Fruit fly (Drosophila melanogaster): ENCODE measurements around the gene CG45076.

Gene CG45076

dm6 chr3R:10767526-10767925 lies 9.6 kb downstream of the CG45076 start, which contains the start of gene TfIIFbeta:
Gene TfIIFbeta (minus strand): TSS chr3R:10767804.
- TF ChIP-seq pan (optimal IDR thresholded peaks at IDR 0.05) (no peak), CG8478 (optimal IDR thresholded peaks at IDR 0.05) (no peak), EcR (GFP tag; optimal IDR thresholded peaks at IDR 0.05) (no peak), Dll (optimal IDR thresholded peaks at IDR 0.05) (no peak), usp (GFP tag; optimal IDR thresholded peaks at IDR 0.05) (no peak), psq (optimal IDR thresholded peaks at IDR 0.05) (no peak)

DNA sequence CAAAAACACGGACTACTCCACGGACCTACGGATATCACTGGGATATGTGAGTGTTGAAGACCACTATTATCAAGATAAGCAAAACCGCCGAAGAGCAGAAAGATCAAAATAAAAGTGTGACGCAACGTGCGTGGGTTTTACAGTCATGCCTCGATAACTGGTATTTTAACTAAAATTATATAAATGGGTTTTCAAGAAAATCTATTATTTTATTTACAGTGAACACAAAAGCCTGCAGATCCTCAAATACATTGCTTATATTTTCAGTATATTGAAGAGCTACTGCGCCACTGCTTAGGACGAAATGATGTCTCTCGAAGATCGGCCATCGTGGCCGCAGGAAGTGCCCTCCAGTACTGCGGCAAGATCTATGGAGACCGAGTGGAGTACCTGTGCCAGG lies 15.2 kb downstream of the CG45076 start:
- TF ChIP-seq pan (optimal IDR thresholded peaks at IDR 0.05): no peak
- no peak for TF ChIP-seq usp (GFP tag; optimal IDR thresholded peaks at IDR 0.05)
- no peak for TF ChIP-seq CG8478 (optimal IDR thresholded peaks at IDR 0.05)
- no peak for TF ChIP-seq Dll (optimal IDR thresholded peaks at IDR 0.05)
- TF ChIP-seq EcR (GFP tag; optimal IDR thresholded peaks at IDR 0.05): no peak
- TF ChIP-seq psq (optimal IDR thresholded peaks at IDR 0.05): no peak

DNA sequence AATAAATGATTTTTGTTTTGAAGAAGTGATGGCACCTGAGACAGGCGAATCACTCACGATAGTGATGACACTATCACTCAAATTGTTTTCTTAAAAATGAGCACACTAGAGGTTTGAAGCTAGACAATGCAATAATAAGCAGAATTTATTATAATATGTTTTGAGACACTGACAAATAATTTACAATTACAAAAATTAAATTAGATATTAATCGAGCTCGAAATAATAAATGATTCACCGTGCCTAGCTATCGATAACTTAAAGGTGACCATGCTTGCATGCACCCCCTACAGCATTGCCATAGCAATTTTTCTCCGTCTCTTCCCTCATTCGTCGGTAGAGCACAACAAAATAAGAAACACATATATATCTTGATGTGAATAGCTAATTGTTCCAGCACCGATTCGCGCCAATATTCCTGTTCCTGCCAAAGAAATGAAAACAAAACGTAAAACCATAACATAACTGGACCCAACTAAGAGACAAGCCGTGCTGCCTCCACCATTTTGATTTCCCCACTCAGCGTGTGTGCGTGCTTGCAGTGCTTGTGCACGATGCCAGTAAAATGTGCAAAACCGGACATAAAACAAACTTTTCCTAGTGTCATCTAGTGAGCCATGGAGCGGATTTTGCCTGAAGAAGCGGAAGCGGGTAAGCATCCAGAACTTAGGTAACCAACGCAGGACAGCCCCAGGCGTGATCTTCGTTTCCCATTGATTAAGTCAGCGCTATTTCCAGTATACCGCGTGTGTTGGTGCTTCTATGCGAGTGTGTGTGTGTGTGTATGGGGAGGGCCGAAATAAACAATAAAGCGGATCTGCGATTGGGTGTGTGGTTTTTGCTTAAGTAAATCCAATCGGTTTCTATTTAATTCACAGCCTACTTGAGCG lies 16.0 kb downstream of the CG45076 start, which contains the start of the genes MED7 and Cap-H2:
TSS of gene MED7 (minus strand) at position 67 of the 890 bp plus-strand sequence.
TSS of gene Cap-H2 (plus strand) at position 345 of the 890 bp plus-strand sequence.
- TF ChIP-seq usp (GFP tag; optimal IDR thresholded peaks at IDR 0.05): no peak
- no peak for TF ChIP-seq pan (optimal IDR thresholded peaks at IDR 0.05)
- TF ChIP-seq psq (optimal IDR thresholded peaks at IDR 0.05): peak; percentile 6

- no peak for TF ChIP-seq usp (GFP tag; optimal IDR thresholded peaks at IDR 0.05)
- no peak for TF ChIP-seq EcR (GFP tag; optimal IDR thresholded peaks at IDR 0.05)
- no peak for TF ChIP-seq psq (optimal IDR thresholded peaks at IDR 0.05)
- TF ChIP-seq pan (optimal IDR thresholded peaks at IDR 0.05): no peak
- no peak for TF ChIP-seq Dll (optimal IDR thresholded peaks at IDR 0.05)
- no peak for TF ChIP-seq CG8478 (optimal IDR thresholded peaks at IDR 0.05)
These were observed 17.8 kb downstream of the CG45076 start, which contains the start of gene CG31272 for dm6 chr3R:10759348-10759847. Gene CG31272 (minus strand): TSS chr3R:10759398.

dm6 chr3R:10755534-10755933 lies 21.6 kb downstream of the CG45076 start, which contains the start of gene CG14691:
Gene CG14691 (minus strand): TSS chr3R:10755634.
- no peak for TF ChIP-seq CG8478 (optimal IDR thresholded peaks at IDR 0.05)
- TF ChIP-seq pan (optimal IDR thresholded peaks at IDR 0.05): no peak
- TF ChIP-seq psq (optimal IDR thresholded peaks at IDR 0.05): no peak
- TF ChIP-seq usp (GFP tag; optimal IDR thresholded peaks at IDR 0.05): no peak
- TF ChIP-seq Dll (optimal IDR thresholded peaks at IDR 0.05): no peak
- TF ChIP-seq EcR (GFP tag; optimal IDR thresholded peaks at IDR 0.05): no peak

dm6 chr3R:10751061-10751460 lies 26.1 kb downstream of the CG45076 start, which contains the start of gene TkR86C:
Gene TkR86C (minus strand): TSS chr3R:10751228.
- no peak for TF ChIP-seq EcR (GFP tag; optimal IDR thresholded peaks at IDR 0.05)
- no peak for TF ChIP-seq CG8478 (optimal IDR thresholded peaks at IDR 0.05)
- TF ChIP-seq Dll (optimal IDR thresholded peaks at IDR 0.05): no peak
- TF ChIP-seq usp (GFP tag; optimal IDR thresholded peaks at IDR 0.05): no peak
- TF ChIP-seq pan (optimal IDR thresholded peaks at IDR 0.05): no peak
- TF ChIP-seq psq (optimal IDR thresholded peaks at IDR 0.05): no peak

DNA sequence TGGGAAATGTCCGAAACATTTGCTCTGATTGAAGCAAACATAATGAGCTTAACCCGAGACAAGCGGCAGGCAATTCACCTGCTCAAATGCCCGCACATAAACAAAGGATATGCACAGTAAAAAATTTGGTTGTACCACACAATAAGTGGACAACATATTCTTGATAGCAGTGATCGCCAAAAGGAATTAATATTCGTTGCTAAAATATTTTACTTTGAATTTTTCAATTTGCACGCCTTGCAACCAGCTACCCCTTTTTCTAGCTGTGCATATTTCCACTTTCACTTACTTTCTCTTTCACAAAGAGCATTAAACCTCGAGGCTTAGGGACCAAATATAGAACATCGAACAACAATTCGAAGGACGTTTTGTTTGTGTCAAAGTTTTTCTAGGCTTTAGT lies 29.5 kb downstream of the CG45076 start:
- no peak for TF ChIP-seq pan (optimal IDR thresholded peaks at IDR 0.05)
- TF ChIP-seq psq (optimal IDR thresholded peaks at IDR 0.05): no peak
- no peak for TF ChIP-seq Dll (optimal IDR thresholded peaks at IDR 0.05)
- no peak for TF ChIP-seq EcR (GFP tag; optimal IDR thresholded peaks at IDR 0.05)
- TF ChIP-seq CG8478 (optimal IDR thresholded peaks at IDR 0.05): no peak
- no peak for TF ChIP-seq usp (GFP tag; optimal IDR thresholded peaks at IDR 0.05)

- TF ChIP-seq usp (GFP tag; optimal IDR thresholded peaks at IDR 0.05) (no peak), CG8478 (optimal IDR thresholded peaks at IDR 0.05) (no peak), pan (optimal IDR thresholded peaks at IDR 0.05) (no peak), psq (optimal IDR thresholded peaks at IDR 0.05) (no peak), Dll (optimal IDR thresholded peaks at IDR 0.05) (no peak), EcR (GFP tag; optimal IDR thresholded peaks at IDR 0.05) (no peak)
These were observed 41.3 kb downstream of the CG45076 start, which contains the start of gene tomboy20 for dm6 chr3R:10735857-10736256. Gene tomboy20 (minus strand): TSS chr3R:10735957.

DNA sequence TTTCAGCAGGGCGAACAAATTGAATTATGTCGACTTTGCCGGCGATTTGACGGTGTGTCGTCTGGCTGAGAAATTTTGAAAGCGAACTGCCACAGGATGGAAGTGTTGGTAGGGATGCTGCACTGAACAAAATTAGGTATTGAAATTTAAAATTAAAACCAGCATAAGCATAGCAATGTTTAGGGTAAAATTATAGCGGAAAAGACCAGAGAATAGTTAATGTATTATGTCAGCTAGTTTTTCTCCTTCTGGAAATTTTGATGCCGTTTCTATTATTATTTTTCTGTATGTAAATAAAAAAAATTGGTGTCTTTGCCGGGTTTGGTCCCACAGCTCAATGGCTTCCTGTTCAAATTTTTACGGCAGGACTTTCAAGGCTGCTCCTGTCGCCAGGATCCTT lies 50.5 kb downstream of the CG45076 start:
- no peak for TF ChIP-seq CG8478 (optimal IDR thresholded peaks at IDR 0.05)
- TF ChIP-seq pan (optimal IDR thresholded peaks at IDR 0.05): no peak
- no peak for TF ChIP-seq usp (GFP tag; optimal IDR thresholded peaks at IDR 0.05)
- no peak for TF ChIP-seq EcR (GFP tag; optimal IDR thresholded peaks at IDR 0.05)
- TF ChIP-seq Dll (optimal IDR thresholded peaks at IDR 0.05): no peak
- TF ChIP-seq psq (optimal IDR thresholded peaks at IDR 0.05): no peak

Measured in whole organism.